Worm (Caenorhabditis elegans): Measurements from ENCODE around the gene drd-50.

The drd-50 gene

ce11 chrIV:4117432-4117831 lies at the start of gene drd-50:
drd-50 (plus strand) TSS chrIV:4117732.
- TF ChIP-seq elt-2 (tag; optimal IDR thresholded peaks at IDR 0.05) (peak; percentile 65), ceh-28 (tag; optimal IDR thresholded peaks at IDR 0.05) (no peak)

ce11 chrIV:4068480-4068879 lies 49.1 kb upstream of the drd-50 start, which contains the start of gene fbxb-55:
fbxb-55 (plus strand) TSS chrIV:4068780.
- TF ChIP-seq lin-15B (tag; optimal IDR thresholded peaks at IDR 0.05) = no peak
- TF ChIP-seq nhr-25 (tag; optimal IDR thresholded peaks at IDR 0.05) = no peak
- TF ChIP-seq fos-1 (tag; optimal IDR thresholded peaks at IDR 0.05) = no peak
- TF ChIP-seq elt-1 (tag; optimal IDR thresholded peaks at IDR 0.05) = no peak
- TF ChIP-seq mml-1 (tag; optimal IDR thresholded peaks at IDR 0.05) = no peak
- no peak for TF ChIP-seq nfya-1 (tag; optimal IDR thresholded peaks at IDR 0.05; ENCODE audit: insufficient read depth)
- TF ChIP-seq R02D3.7 (tag; optimal IDR thresholded peaks at IDR 0.05) = no peak
- TF ChIP-seq unc-62 (GFP tag; optimal IDR thresholded peaks at IDR 0.05) = no peak
- no peak for TF ChIP-seq nhr-28 (tag; optimal IDR thresholded peaks at IDR 0.05)
- TF ChIP-seq ztf-4 (tag; optimal IDR thresholded peaks at IDR 0.05) = no peak
- no peak for TF ChIP-seq pqm-1 (tag; optimal IDR thresholded peaks at IDR 0.05)
- TF ChIP-seq ztf-11 (tag; optimal IDR thresholded peaks at IDR 0.05) = no peak
- TF ChIP-seq nhr-67 (tag; optimal IDR thresholded peaks at IDR 0.05) = no peak

- TF ChIP-seq ceh-16 (tag; optimal IDR thresholded peaks at IDR 0.05) (no peak), ceh-9 (tag; optimal IDR thresholded peaks at IDR 0.05) (no peak), pqm-1 (tag; optimal IDR thresholded peaks at IDR 0.05) (no peak), nhr-28 (tag; optimal IDR thresholded peaks at IDR 0.05) (no peak), nhr-77 (tag; optimal IDR thresholded peaks at IDR 0.05) (no peak), nhr-12 (tag; optimal IDR thresholded peaks at IDR 0.05) (no peak), nhr-76 (tag; optimal IDR thresholded peaks at IDR 0.05) (no peak), skn-1 (tag; optimal IDR thresholded peaks at IDR 0.05) (no peak), mdl-1 (tag; optimal IDR thresholded peaks at IDR 0.05) (no peak), lin-39 (tag; optimal IDR thresholded peaks at IDR 0.05) (no peak), ztf-4 (tag; optimal IDR thresholded peaks at IDR 0.05) (no peak), eor-1 (tag; optimal IDR thresholded peaks at IDR 0.05) (no peak), snpc-4 (tag; optimal IDR thresholded peaks at IDR 0.05) (no peak), zag-1 (tag; optimal IDR thresholded peaks at IDR 0.05) (no peak), fkh-2 (tag; optimal IDR thresholded peaks at IDR 0.05) (no peak), unc-39 (tag; optimal IDR thresholded peaks at IDR 0.05) (no peak), elt-2 (tag; optimal IDR thresholded peaks at IDR 0.05) (no peak), lsy-12 (tag; optimal IDR thresholded peaks at IDR 0.05) (no peak), ama-1 (optimal IDR thresholded peaks at IDR 0.05) (no peak)
Observed at ce11 chrIV:4070810-4071209, 46.7 kb upstream of the drd-50 start.

ce11 chrIV:4072027-4072426 lies 45.5 kb upstream of the drd-50 start, which contains the start of gene pqn-75:
pqn-75 (plus strand) TSS chrIV:4072327.
- no peak for TF ChIP-seq fkh-10 (GFP tag; optimal IDR thresholded peaks at IDR 0.05)
- no peak for TF ChIP-seq tbx-2 (tag; optimal IDR thresholded peaks at IDR 0.05)
- TF ChIP-seq nhr-77 (tag; optimal IDR thresholded peaks at IDR 0.05) = no peak
- TF ChIP-seq elt-1 (tag; optimal IDR thresholded peaks at IDR 0.05) = no peak
- TF ChIP-seq lin-39 (tag; optimal IDR thresholded peaks at IDR 0.05) = no peak
- no peak for TF ChIP-seq ztf-4 (tag; optimal IDR thresholded peaks at IDR 0.05)
- no peak for TF ChIP-seq mdl-1 (tag; optimal IDR thresholded peaks at IDR 0.05)
- TF ChIP-seq ceh-28 (tag; optimal IDR thresholded peaks at IDR 0.05) = no peak
- no peak for TF ChIP-seq lsy-12 (tag; optimal IDR thresholded peaks at IDR 0.05)
- TF ChIP-seq ceh-82 (tag; optimal IDR thresholded peaks at IDR 0.05) = no peak
- no peak for TF ChIP-seq lin-15B (tag; optimal IDR thresholded peaks at IDR 0.05)
- no peak for TF ChIP-seq R02D3.7 (tag; optimal IDR thresholded peaks at IDR 0.05)
- no peak for TF ChIP-seq fkh-2 (tag; optimal IDR thresholded peaks at IDR 0.05)

- TF ChIP-seq nhr-67 (tag; optimal IDR thresholded peaks at IDR 0.05) = no peak
- no peak for TF ChIP-seq unc-39 (tag; optimal IDR thresholded peaks at IDR 0.05)
- TF ChIP-seq nhr-76 (tag; optimal IDR thresholded peaks at IDR 0.05) = no peak
- TF ChIP-seq eor-1 (tag; optimal IDR thresholded peaks at IDR 0.05) = no peak
- TF ChIP-seq nhr-28 (tag; optimal IDR thresholded peaks at IDR 0.05) = no peak
- no peak for TF ChIP-seq lin-39 (tag; optimal IDR thresholded peaks at IDR 0.05)
- no peak for TF ChIP-seq tbx-2 (tag; optimal IDR thresholded peaks at IDR 0.05)
- no peak for TF ChIP-seq zag-1 (tag; optimal IDR thresholded peaks at IDR 0.05)
- no peak for TF ChIP-seq ztf-4 (tag; optimal IDR thresholded peaks at IDR 0.05)
- TF ChIP-seq nhr-23 (tag; optimal IDR thresholded peaks at IDR 0.05) = no peak
- no peak for TF ChIP-seq aly-2 (tag; optimal IDR thresholded peaks at IDR 0.05)
- TF ChIP-seq mml-1 (tag; optimal IDR thresholded peaks at IDR 0.05) = no peak
- no peak for TF ChIP-seq lsy-12 (tag; optimal IDR thresholded peaks at IDR 0.05)
- TF ChIP-seq unc-62 (GFP tag; optimal IDR thresholded peaks at IDR 0.05) = no peak
Observed at ce11 chrIV:4074610-4075009, 42.9 kb upstream of the drd-50 start, which contains the start of gene W03D2.9. W03D2.9 (minus strand) TSS chrIV:4074710.
